Worm (Caenorhabditis elegans): ENCODE results near the gene aak-2.

Gene aak-2

DNA sequence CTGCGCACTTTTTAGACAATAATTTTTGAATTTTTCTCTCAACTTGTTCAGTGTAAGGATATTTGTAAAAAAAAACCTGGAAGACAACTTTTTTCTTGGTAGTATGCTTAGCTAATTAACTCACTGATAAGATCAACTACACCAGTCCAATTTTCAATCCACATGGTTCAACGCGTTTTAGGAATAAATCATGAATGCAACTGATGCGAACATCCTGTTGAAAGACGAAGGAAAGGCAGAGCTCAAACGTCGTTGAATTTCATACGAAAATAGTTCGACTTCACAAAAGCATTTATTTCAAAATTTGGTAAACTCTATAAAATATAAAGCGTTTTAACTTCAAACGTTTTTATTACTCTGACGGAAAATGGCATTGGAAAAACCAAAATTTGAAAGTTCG, 44.9 kb downstream of the aak-2 start, which contains the start of gene dyla-1:
dyla-1 (plus strand) TSS at position 301 of the 400 bp plus-strand sequence.
- TF ChIP-seq unc-62 (GFP tag; optimal IDR thresholded peaks at IDR 0.05): no peak

ce11 chrX:16842935-16843334, 47.0 kb downstream of the aak-2 start:
- TF ChIP-seq unc-62 (GFP tag; optimal IDR thresholded peaks at IDR 0.05): no peak

DNA sequence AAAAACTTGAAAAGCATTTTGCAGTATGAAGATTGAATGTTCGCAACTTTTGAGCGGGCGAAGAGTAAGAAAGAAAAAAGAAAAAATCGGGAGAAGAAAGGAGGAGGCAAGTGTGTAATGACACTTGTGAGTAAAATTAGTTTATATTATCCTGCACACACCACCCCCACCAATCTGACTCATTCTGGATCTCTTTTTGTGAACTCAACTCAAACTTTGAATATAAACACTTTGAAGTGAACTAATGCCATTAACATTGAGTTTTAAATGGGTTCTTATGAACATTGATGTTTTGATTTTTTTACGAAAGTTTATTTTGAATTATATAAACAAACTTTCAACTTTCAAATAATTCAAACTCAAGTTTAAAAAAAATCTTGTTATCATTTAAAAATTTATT, 49.0 kb downstream of the aak-2 start, which contains the start of gene F41G4.8:
F41G4.8 (minus strand) TSS at position 101 of the 400 bp plus-strand sequence.
- TF ChIP-seq unc-62 (GFP tag; optimal IDR thresholded peaks at IDR 0.05): no peak

Data from whole organism, dauer.